Fruit fly (Drosophila melanogaster) whole organism: ENCODE data around the gene CG2247.

Experiments
- Dll ChIP-seq: fragments of >200 bp; optimal IDR thresholded peaks from 2 replicates; lab custom pipeline; 2017
- pan ChIP-seq: fragments of >200 bp; optimal IDR thresholded peaks from 2 replicates; lab custom pipeline; 2017

DNA sequence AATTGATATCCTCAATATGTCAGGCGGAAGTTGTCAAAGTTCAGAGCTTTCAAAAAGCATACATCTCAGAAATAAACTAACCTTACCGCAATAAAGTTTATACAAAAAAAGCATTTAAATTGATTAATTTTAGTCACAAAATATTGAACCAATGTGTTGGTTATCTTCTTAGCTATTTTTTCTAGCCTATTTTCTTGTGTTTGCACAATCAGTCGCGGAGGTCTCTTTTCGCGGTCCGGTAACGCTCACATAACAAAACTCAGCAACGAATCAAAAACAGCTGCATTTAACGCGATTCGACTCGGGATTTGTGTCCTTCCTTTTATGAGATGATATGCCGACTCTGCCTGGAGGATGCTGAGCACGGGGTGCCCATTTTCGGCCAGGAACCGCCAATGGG is 37.9 kb downstream of the CG2247 start, which contains the start of gene CG11696:
- TF ChIP-seq pan (lab: Kevin White, UChicago) (no peak), Dll (lab: Kevin White, UChicago) (no peak)
